Worm (Caenorhabditis elegans) whole organism, young adult: ENCODE results near the gene alg-1.
A peak's percentile ranks its signal among the peaks of the same experiment; 100 is the strongest.

Experiments
- B0336.3 ChIP-seq: fragments of 200-800 bp; sonication (Bioruptor generic); IDR thresholded peaks from 2 replicates; pipeline ENCODE4 v1.3.6; 2022; ENCODE audit warnings: missing genetic modification characterization, missing compliant biosample characterization
- D2030.7 ChIP-seq: fragments of 200-800 bp; sonication (Bioruptor generic); IDR thresholded peaks from 2 replicates; pipeline ENCODE4 v1.3.6; 2022; ENCODE audit warnings: missing genetic modification reagents, missing genetic modification characterization, missing compliant biosample characterization
- ZK185.1 ChIP-seq: sonication (generic microtip); optimal IDR thresholded peaks from 2 replicates; lab custom pipeline; 2016; ENCODE audit warnings: mild to moderate bottlenecking, missing genetic modification characterization, missing compliant biosample characterization; ENCODE audit not compliant: poor library complexity, severe bottlenecking
- akir-1 ChIP-seq: fragments of 200-800 bp; sonication (Bioruptor generic); optimal IDR thresholded peaks from 2 replicates; lab custom pipeline; 2018; ENCODE audit warnings: mild to moderate bottlenecking, missing genetic modification characterization, moderate library complexity, missing compliant biosample characterization
- cebp-1 ChIP-seq, 2 experiments: fragments of 200-800 bp in 1 of 2; sonication (Bioruptor generic) in 1 of 2; sonication (generic microtip) in 1 of 2; IDR thresholded peaks in 1 of 2; optimal IDR thresholded peaks in 1 of 2; 2 replicates each; pipeline versions ENCODE4 v1.3.6 to Lab custom; 2017 to 2022; ENCODE audit warnings: missing compliant biosample characterization in 2 of 2, missing genetic modification characterization in 2 of 2, mild to moderate bottlenecking in 1 of 2, missing genetic modification reagents in 1 of 2, moderate library complexity in 1 of 2
- ceh-27 ChIP-seq: fragments of 200-800 bp; sonication (Bioruptor generic); optimal IDR thresholded peaks from 2 replicates; lab custom pipeline; 2018; ENCODE audit warnings: mild to moderate bottlenecking, missing genetic modification characterization, moderate library complexity, missing compliant biosample characterization
- dox-1 ChIP-seq: fragments of 200-800 bp; sonication (Bioruptor generic); IDR thresholded peaks from 2 replicates; pipeline ENCODE4 v1.3.6; 2022; ENCODE audit warnings: missing genetic modification reagents, missing genetic modification characterization, missing compliant biosample characterization
- egl-18 ChIP-seq: fragments of 200-800 bp; sonication (Bioruptor generic); IDR thresholded peaks from 2 replicates; pipeline ENCODE4 v1.3.6; 2022; ENCODE audit warnings: missing genetic modification reagents, missing genetic modification characterization, missing compliant biosample characterization
- ekl-4 ChIP-seq: fragments of 200-800 bp; sonication (Bioruptor generic); IDR thresholded peaks from 2 replicates; pipeline ENCODE4 v1.3.6; 2022; ENCODE audit warnings: missing genetic modification reagents, missing genetic modification characterization, missing compliant biosample characterization
- gei-17 ChIP-seq: fragments of 200-800 bp; sonication (Bioruptor generic); optimal IDR thresholded peaks from 2 replicates; lab custom pipeline; 2018; ENCODE audit warnings: mild to moderate bottlenecking, missing genetic modification characterization, missing compliant biosample characterization
- him-1 ChIP-seq: sonication (generic microtip); optimal IDR thresholded peaks from 2 replicates; lab custom pipeline; 2016; ENCODE audit warnings: missing genotype, missing genetic modification reagents, missing genetic modification characterization, missing compliant biosample characterization
- hmg-1.2 ChIP-seq: fragments of 200-800 bp; sonication (Bioruptor generic); IDR thresholded peaks from 2 replicates; pipeline ENCODE4 v1.3.6; 2022; ENCODE audit warnings: missing genetic modification reagents, missing genetic modification characterization, missing compliant biosample characterization
- lag-1 ChIP-seq: fragments of 200-800 bp; sonication (Bioruptor generic); IDR thresholded peaks from 2 replicates; pipeline ENCODE4 v1.3.6; 2022; ENCODE audit warnings: missing genetic modification reagents, missing genetic modification characterization, missing compliant biosample characterization
- lin-40 ChIP-seq: sonication (generic microtip); optimal IDR thresholded peaks from 2 replicates; lab custom pipeline; 2016; ENCODE audit warnings: missing genetic modification characterization, mild to moderate bottlenecking, missing compliant biosample characterization, missing genotype, missing genetic modification reagents
- lsy-27 ChIP-seq: sonication (generic microtip); optimal IDR thresholded peaks from 2 replicates; lab custom pipeline; 2017; ENCODE audit warnings: missing genetic modification characterization, mild to moderate bottlenecking, missing compliant biosample characterization, antibody characterized with exemption, missing genotype, borderline replicate concordance; ENCODE audit not compliant: insufficient read depth
- madf-10 ChIP-seq: sonication (generic microtip); optimal IDR thresholded peaks from 2 replicates; lab custom pipeline; 2016; ENCODE audit warnings: mild to moderate bottlenecking, missing genetic modification characterization, missing compliant biosample characterization
- mcd-1 ChIP-seq: fragments of 200-800 bp; sonication (Bioruptor generic); IDR thresholded peaks from 2 replicates; pipeline ENCODE4 v1.3.6; 2022; ENCODE audit warnings: missing genetic modification reagents, missing genetic modification characterization, missing compliant biosample characterization
- mxl-1 ChIP-seq: sonication (generic microtip); optimal IDR thresholded peaks from 2 replicates; lab custom pipeline; 2016; ENCODE audit warnings: missing genetic modification characterization, missing compliant biosample characterization
- nhr-80 ChIP-seq: sonication (generic microtip); optimal IDR thresholded peaks from 2 replicates; lab custom pipeline; 2016; ENCODE audit warnings: missing genetic modification characterization, missing compliant biosample characterization
- pbrm-1 ChIP-seq: fragments of 200-800 bp; sonication (Bioruptor generic); IDR thresholded peaks from 2 replicates; pipeline ENCODE4 v1.3.6; 2022; ENCODE audit warnings: missing genetic modification reagents, missing genetic modification characterization, missing compliant biosample characterization
- rcor-1 ChIP-seq: fragments of 200-800 bp; sonication (Bioruptor generic); IDR thresholded peaks from 2 replicates; pipeline ENCODE4 v1.3.6; 2022; ENCODE audit warnings: missing genetic modification reagents, missing genetic modification characterization, missing compliant biosample characterization
- rpc-1 ChIP-seq, 2 experiments: fragments of 150-350 bp in 1 of 2; sonication (generic microtip) in 1 of 2; optimal IDR thresholded peaks; 2 replicates each; lab custom pipeline; 2014 to 2018; ENCODE audit warnings: missing biosample characterization in 1 of 2, missing genetic modification characterization in 1 of 2, missing genetic modification reagents in 1 of 2, missing genotype in 1 of 2
- snpc-1.3 ChIP-seq: sonication (generic microtip); optimal IDR thresholded peaks from 2 replicates; lab custom pipeline; 2017; ENCODE audit warnings: missing genetic modification characterization, mild to moderate bottlenecking, missing compliant biosample characterization, antibody characterized with exemption, moderate library complexity, missing genotype, missing genetic modification reagents; ENCODE audit not compliant: insufficient read depth
- snpc-4 ChIP-seq, 5 experiments: fragments of 150-350 bp in 1 of 5; sonication (generic microtip) in 4 of 5; optimal IDR thresholded peaks; 2 replicates each; lab custom pipeline; 2014 to 2018; ENCODE audit warnings: missing genetic modification characterization in 5 of 5, missing biosample characterization in 3 of 5, antibody characterized with exemption in 2 of 5, mild to moderate bottlenecking in 2 of 5, missing compliant biosample characterization in 2 of 5, missing genotype in 2 of 5, moderate library complexity in 2 of 5, missing genetic modification reagents in 1 of 5
- tbp1 ChIP-seq: fragments of 200-800 bp; sonication (Bioruptor generic); optimal IDR thresholded peaks from 2 replicates; lab custom pipeline; 2018; ENCODE audit warnings: mild to moderate bottlenecking, missing genetic modification characterization, missing compliant biosample characterization
- unc-62 ChIP-seq: fragments of 150-350 bp; optimal IDR thresholded peaks from 2 replicates; lab custom pipeline; 2014; ENCODE audit warnings: missing biosample characterization, missing genetic modification reagents, missing genetic modification characterization
- zfh-2 ChIP-seq: fragments of 200-800 bp; sonication (Bioruptor generic); conservative IDR thresholded peaks from 2 replicates; pipeline ENCODE4 v1.3.6; 2022; ENCODE audit warnings: missing genetic modification reagents, missing genetic modification characterization, missing compliant biosample characterization
- ztf-25 ChIP-seq: fragments of 200-800 bp; sonication (Bioruptor generic); IDR thresholded peaks from 2 replicates; pipeline ENCODE4 v1.3.6; 2022; ENCODE audit warnings: missing genetic modification reagents, missing genetic modification characterization, missing compliant biosample characterization
- ztf-26 ChIP-seq: sonication (generic microtip); optimal IDR thresholded peaks from 2 replicates; lab custom pipeline; 2017; ENCODE audit warnings: missing genetic modification characterization, missing compliant biosample characterization

The alg-1 gene

DNA sequence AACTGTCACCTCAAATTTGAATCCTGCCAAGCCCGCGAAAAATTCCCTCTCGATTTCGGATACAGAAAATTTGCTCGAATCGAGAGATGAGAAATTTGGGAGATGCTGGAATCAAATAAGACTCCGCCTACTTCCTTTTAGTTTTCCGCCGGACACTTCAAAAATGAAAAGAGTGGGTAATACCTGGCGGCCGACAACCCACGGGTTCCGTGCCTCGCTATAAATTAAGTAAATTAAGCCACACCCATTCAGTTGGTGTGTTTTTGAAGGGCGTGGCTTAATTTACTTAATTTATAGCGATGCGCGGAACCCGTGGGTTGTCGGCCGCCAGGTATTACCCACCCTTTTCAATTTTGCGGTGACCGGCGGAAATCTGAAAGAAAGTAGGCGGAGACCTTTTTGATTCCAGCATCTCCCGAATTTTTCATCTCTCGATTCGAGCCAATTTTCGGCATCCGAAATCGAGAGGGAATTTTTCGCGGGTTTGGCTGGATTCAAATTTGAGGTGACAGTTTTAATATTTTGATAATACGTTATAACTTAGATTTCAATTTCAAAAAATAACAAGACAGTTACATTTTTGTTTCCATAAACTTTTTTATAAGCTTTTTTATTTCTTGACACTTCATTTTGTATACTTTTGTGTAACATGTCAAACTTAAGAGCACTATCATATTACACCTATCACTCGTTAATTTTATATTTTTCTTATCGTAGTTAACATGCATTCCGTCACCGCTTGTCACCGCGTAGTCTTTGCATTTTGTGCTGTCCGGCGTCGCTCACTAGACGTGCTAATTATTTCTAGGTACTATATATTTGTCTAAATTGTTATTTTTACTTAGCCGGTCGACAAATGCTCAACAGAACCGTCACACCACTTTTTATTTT, 2.0 kb upstream of the alg-1 start (continued):
- TF ChIP-seq ztf-25 (GFP tag; lab: Robert Waterston, UW) (0 out of 2 replicates have a peak, but pooled peaks have one; percentile 6), rpc-1 (optimal IDR thresholded peaks at IDR 0.05; lab: Kevin White, UChicago) (no peak), rpc-1 (tag; optimal IDR thresholded peaks at IDR 0.05; lab: Kevin White, UChicago) (peak; percentile 12)

- TF ChIP-seq ekl-4 (no peak), hmg-1.2 (GFP tag; lab: Robert Waterston, UW) (peak; percentile 9; the same call in 1 of the 2 replicates), lsy-27 (no peak), lin-40 (no peak), lag-1 (GFP tag; lab: Robert Waterston, UW) (0 out of 2 replicates have a peak, but pooled peaks have one; percentile 33), pbrm-1 (0 out of 2 replicates have a peak, but pooled peaks have one; percentile 17)
Measured at ce11 chrX:13948167-13948566, 743 bp upstream of the alg-1 start.

ce11 chrX:13950620-13951152, 1.8 kb downstream of the alg-1 start:
- no peak for TF ChIP-seq akir-1 (GFP tag; lab: Kevin White, UChicago)
- peak; percentile 54 for TF ChIP-seq lin-40
- peak; percentile 77 for TF ChIP-seq zfh-2
- peak; percentile 60 for TF ChIP-seq ztf-26
- peak; percentile 89 for TF ChIP-seq hmg-1.2 (GFP tag; lab: Robert Waterston, UW)
- TF ChIP-seq ZK185.1, result peak; percentile 43
- peak; percentile 24 for TF ChIP-seq ceh-27 (GFP tag; lab: Kevin White, UChicago)
- TF ChIP-seq dox-1 (GFP tag; lab: Robert Waterston, UW), result 0 out of 2 replicates have a peak, but pooled peaks have one; percentile 46
- peak; percentile 42; the same call in 1 of the 2 replicates for TF ChIP-seq rcor-1 (GFP tag; lab: Robert Waterston, UW)
- TF ChIP-seq cebp-1 (GFP tag; IDR thresholded peaks at IDR 0.05; lab: Robert Waterston, UW), result no peak
- peak; percentile 56 for TF ChIP-seq cebp-1 (tag; optimal IDR thresholded peaks at IDR 0.05; lab: Kevin White, UChicago)
- peak; percentile 29 for TF ChIP-seq mcd-1 (GFP tag; lab: Robert Waterston, UW)
- TF ChIP-seq snpc-1.3, result no peak
- peak; percentile 56 for TF ChIP-seq nhr-80 (tag; lab: Kevin White, UChicago)
- TF ChIP-seq egl-18, result no peak
- no peak for TF ChIP-seq him-1
- TF ChIP-seq unc-62, result peak; percentile 7
- TF ChIP-seq snpc-4 (GFP tag; optimal IDR thresholded peaks at IDR 0.05; lab: Kevin White, UChicago), result no peak
- TF ChIP-seq snpc-4 (tag; optimal IDR thresholded peaks at IDR 0.05; lab: Kevin White, UChicago), result peak in 1 of 4 experiments; percentile 34
- TF ChIP-seq madf-10 (tag; lab: Kevin White, UChicago), result peak; percentile 9
- TF ChIP-seq lsy-27, result no peak
- TF ChIP-seq gei-17 (GFP tag; lab: Kevin White, UChicago), result peak; percentile 5
- no peak for TF ChIP-seq mxl-1 (tag; lab: Kevin White, UChicago)
- no peak for TF ChIP-seq D2030.7 (GFP tag; lab: Robert Waterston, UW)
- TF ChIP-seq tbp1 (GFP tag; lab: Kevin White, UChicago), result peak; percentile 2
- peak; percentile 58; the same call in 1 of the 2 replicates for TF ChIP-seq B0336.3 (GFP tag; lab: Robert Waterston, UW)

- TF ChIP-seq lag-1 (GFP tag; lab: Robert Waterston, UW) (no peak), zfh-2 (peak; percentile 65)
- TF ChIP-seq, all 124 proteins: peak for 1
Measured at ce11 chrX:13952347-13952746, 3.4 kb downstream of the alg-1 start.
